Worm (Caenorhabditis elegans) whole organism, L2 larva: ENCODE measurements around the gene srd-12.

Source experiments
- blmp-1 ChIP-seq: sonication (generic microtip); optimal IDR thresholded peaks from 2 replicates; lab custom pipeline; 2017; ENCODE audit warnings: missing genetic modification characterization, mild to moderate bottlenecking, missing compliant biosample characterization, antibody characterized with exemption, moderate library complexity; ENCODE audit not compliant: insufficient read depth
- nhr-11 ChIP-seq: fragments of 150-350 bp; optimal IDR thresholded peaks from 2 replicates; lab custom pipeline; 2014; ENCODE audit warnings: missing biosample characterization, missing genetic modification characterization
- nhr-129 ChIP-seq: fragments of 150-350 bp; optimal IDR thresholded peaks from 2 replicates; lab custom pipeline; 2014; ENCODE audit warnings: missing biosample characterization, missing genetic modification characterization
- nhr-77 ChIP-seq: fragments of 150-350 bp; optimal IDR thresholded peaks from 2 replicates; lab custom pipeline; 2014; ENCODE audit warnings: missing biosample characterization, missing genetic modification characterization
- ztf-4 ChIP-seq: fragments of 150-350 bp; optimal IDR thresholded peaks from 2 replicates; lab custom pipeline; 2014; ENCODE audit warnings: missing biosample characterization, missing genetic modification characterization

DNA sequence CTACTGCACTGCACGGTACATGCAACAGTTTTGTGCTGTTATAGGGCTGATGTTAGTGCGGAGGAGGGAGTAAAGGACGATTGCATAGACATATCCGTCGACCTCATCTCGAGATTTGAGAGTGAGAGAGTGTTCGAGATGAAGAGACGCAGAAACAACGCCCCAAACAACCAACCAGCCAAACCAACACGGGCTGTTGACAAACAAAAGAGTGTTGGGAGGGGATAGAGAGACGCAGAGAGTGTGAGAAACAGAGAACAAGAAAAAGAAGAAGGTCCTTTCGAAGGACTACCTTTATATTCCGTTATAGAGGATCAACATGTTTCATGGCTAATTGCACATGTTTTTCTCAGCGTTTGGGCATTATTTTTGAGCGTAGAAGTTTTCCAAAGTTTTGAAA lies 29.7 kb downstream of the srd-12 start:
- TF ChIP-seq ztf-4 (no peak), nhr-129 (peak; percentile 77), blmp-1 (tag; lab: Kevin White, UChicago) (no peak), nhr-77 (no peak), nhr-11 (no peak)
